Fruit fly (Drosophila melanogaster): ENCODE data around the gene Chsy.

dm6 chrX:15618953-15619630 lies 25.8 kb upstream of the Chsy start:
- TF ChIP-seq tap (tag; optimal IDR thresholded peaks at IDR 0.05), result peak; percentile 72
- TF ChIP-seq Sin3A (optimal IDR thresholded peaks at IDR 0.05), result no peak
- TF ChIP-seq Poxn (GFP tag; IDR thresholded peaks at IDR 0.05), result no peak
- TF ChIP-seq CG18764 (GFP tag; optimal IDR thresholded peaks at IDR 0.05), result peak; percentile 63

All from whole organism, embryonic.